Fruit fly (Drosophila melanogaster) Kc167 (cell line): ENCODE results near the gene CG31551.

ENCODE experiments used
- h ChIP-seq: fragments of >200 bp; optimal IDR thresholded peaks from 3 replicates; lab custom pipeline; 2018; ENCODE audit warnings: missing external identifiers
- insv ChIP-seq: fragments of >200 bp; optimal IDR thresholded peaks from 3 replicates; lab custom pipeline; 2018; ENCODE audit warnings: missing external identifiers
- ttk ChIP-seq: sonication (Bioruptor generic); optimal IDR thresholded peaks from 2 replicates; lab custom pipeline; 2017; ENCODE audit warnings: missing external identifiers

dm6 chr3R:5621714-5622405 lies 5.8 kb upstream of the CG31551 start:
- no peak for TF ChIP-seq h (lab: Kevin White, UChicago)
- no peak for TF ChIP-seq ttk (lab: Kevin White, UChicago)
- no peak for TF ChIP-seq insv (lab: Kevin White, UChicago)
